Fruit fly (Drosophila melanogaster) whole organism, embryonic: ENCODE measurements around the gene CG7565.

Experiments
- CG1024 ChIP-seq: fragments of 200-800 bp; sonication (Bioruptor generic); IDR thresholded peaks from 2 replicates; pipeline ENCODE4 v1.3.6; 2022; ENCODE audit warnings: missing biosample characterization, missing genetic modification characterization
- CG10366 ChIP-seq: fragments of 200-800 bp; sonication (Bioruptor generic); IDR thresholded peaks from 2 replicates; pipeline ENCODE4 v1.3.6; 2022; ENCODE audit warnings: missing biosample characterization, missing genetic modification characterization
- CG11456 ChIP-seq: fragments of 200-800 bp; sonication (Bioruptor generic); IDR thresholded peaks from 3 replicates; pipeline ENCODE4 v1.3.6; 2022; ENCODE audit warnings: missing biosample characterization, missing genetic modification characterization
- CG11560 ChIP-seq: fragments of 200-800 bp; sonication (Bioruptor generic); IDR thresholded peaks from 3 replicates; pipeline ENCODE4 v1.3.6; 2022; ENCODE audit warnings: missing biosample characterization, missing genetic modification characterization
- CG12236 ChIP-seq: fragments of 200-800 bp; sonication (Bioruptor generic); optimal IDR thresholded peaks from 2 replicates; lab custom pipeline; 2016; ENCODE audit warnings: missing biosample characterization, missing genetic modification characterization
- CG1233 ChIP-seq: fragments of 200-800 bp; sonication (Bioruptor generic); optimal IDR thresholded peaks from 4 replicates; lab custom pipeline; 2018; ENCODE audit warnings: missing biosample characterization, mild to moderate bottlenecking, missing genetic modification characterization
- CG12659 ChIP-seq: fragments of 200-800 bp; sonication (Bioruptor generic); optimal IDR thresholded peaks from 3 replicates; lab custom pipeline; 2017; ENCODE audit warnings: mild to moderate bottlenecking, missing biosample characterization, missing genetic modification reagents, missing genetic modification characterization
- CG13296 ChIP-seq: fragments of 200-800 bp; sonication (Bioruptor generic); optimal IDR thresholded peaks from 3 replicates; lab custom pipeline; 2018; ENCODE audit warnings: missing biosample characterization, mild to moderate bottlenecking, missing genetic modification characterization
- CG14014 ChIP-seq: fragments of 200-800 bp; sonication (Bioruptor generic); IDR thresholded peaks from 2 replicates; pipeline ENCODE4 v1.3.6; 2022; ENCODE audit warnings: missing biosample characterization, missing genetic modification characterization
- CG16813 ChIP-seq: fragments of 200-800 bp; sonication (Bioruptor generic); IDR thresholded peaks from 3 replicates; pipeline ENCODE4 v1.3.6; 2022; ENCODE audit warnings: missing biosample characterization, missing genetic modification characterization; ENCODE audit not compliant: partially characterized antibody
- CG16815 ChIP-seq: fragments of 200-800 bp; sonication (Bioruptor generic); optimal IDR thresholded peaks from 3 replicates; lab custom pipeline; 2017; ENCODE audit warnings: missing biosample characterization, mild to moderate bottlenecking, missing genetic modification characterization
- CG17361 ChIP-seq: fragments of 200-800 bp; sonication (Bioruptor generic); IDR thresholded peaks from 3 replicates; pipeline ENCODE4 v1.3.6; 2022; ENCODE audit warnings: missing biosample characterization, missing genetic modification characterization
- CG18476 ChIP-seq: fragments of 200-800 bp; sonication (Bioruptor generic); optimal IDR thresholded peaks from 2 replicates; lab custom pipeline; 2016; ENCODE audit warnings: missing biosample characterization, mild to moderate bottlenecking, missing genetic modification characterization
- CG2120 ChIP-seq: fragments of 200-800 bp; sonication (Bioruptor generic); optimal IDR thresholded peaks from 3 replicates; lab custom pipeline; 2016; ENCODE audit warnings: missing biosample characterization, missing genetic modification characterization
- CG33557 ChIP-seq: fragments of 200-800 bp; sonication (Bioruptor generic); optimal IDR thresholded peaks from 2 replicates; lab custom pipeline; 2019; ENCODE audit warnings: missing biosample characterization, mild to moderate bottlenecking, missing genetic modification characterization, moderate library complexity
- CG3995 ChIP-seq: fragments of 200-800 bp; sonication (Bioruptor generic); optimal IDR thresholded peaks from 3 replicates; lab custom pipeline; 2016; ENCODE audit warnings: missing biosample characterization, missing genetic modification characterization
- CG4404 ChIP-seq: fragments of 200-800 bp; sonication (Bioruptor generic); IDR thresholded peaks from 2 replicates; pipeline ENCODE4 v1.3.6; 2022; ENCODE audit warnings: missing biosample characterization, missing genetic modification characterization
- CG5180 ChIP-seq: fragments of 200-800 bp; sonication (Bioruptor generic); optimal IDR thresholded peaks from 3 replicates; lab custom pipeline; 2017; ENCODE audit warnings: missing biosample characterization, missing genetic modification characterization, mild to moderate bottlenecking, moderate library complexity, missing genetic modification reagents
- CG6175 ChIP-seq: fragments of 200-800 bp; sonication (Bioruptor generic); IDR thresholded peaks from 3 replicates; pipeline ENCODE4 v1.3.6; 2022; ENCODE audit warnings: missing biosample characterization, missing genetic modification characterization
- CG6654 ChIP-seq: fragments of 200-800 bp; sonication (Bioruptor generic); optimal IDR thresholded peaks from 2 replicates; lab custom pipeline; 2017; ENCODE audit warnings: missing biosample characterization, mild to moderate bottlenecking, missing genetic modification characterization
- Dfd ChIP-seq, 2 experiments: fragments of >200 bp; optimal IDR thresholded peaks; 2 replicates each; lab custom pipeline; 2017; ENCODE audit warnings: missing biosample characterization in 2 of 2, missing genetic modification characterization in 2 of 2
- Dip2 ChIP-seq: fragments of 200-800 bp; sonication (Bioruptor generic); IDR thresholded peaks from 2 replicates; pipeline ENCODE4 v1.3.6; 2022; ENCODE audit warnings: missing biosample characterization, missing genetic modification characterization
- Doc3 ChIP-seq: fragments of 200-800 bp; sonication (Bioruptor generic); IDR thresholded peaks from 3 replicates; pipeline ENCODE4 v1.3.6; 2022; ENCODE audit warnings: missing biosample characterization, missing genetic modification characterization; ENCODE audit not compliant: partially characterized antibody
- Gsc ChIP-seq: fragments of 200-800 bp; sonication (Bioruptor generic); IDR thresholded peaks from 2 replicates; pipeline ENCODE4 v1.3.6; 2022; ENCODE audit warnings: missing biosample characterization, missing genetic modification characterization
- HLH3B ChIP-seq: fragments of 200-800 bp; sonication (Bioruptor generic); IDR thresholded peaks from 2 replicates; pipeline ENCODE4 v1.3.6; 2022; ENCODE audit warnings: missing biosample characterization, missing genetic modification characterization
- HLH4C ChIP-seq: fragments of 200-800 bp; sonication (Bioruptor generic); IDR thresholded peaks from 3 replicates; pipeline ENCODE4 v1.3.6; 2022; ENCODE audit warnings: missing biosample characterization, missing genetic modification characterization; ENCODE audit not compliant: partially characterized antibody
- Hey ChIP-seq: fragments of 200-800 bp; sonication (Bioruptor generic); optimal IDR thresholded peaks from 3 replicates; lab custom pipeline; 2018; ENCODE audit warnings: missing biosample characterization, mild to moderate bottlenecking, missing genetic modification characterization
- Hr78 ChIP-seq, 2 experiments: fragments of 200-800 bp in 1 of 2; fragments of >200 bp in 1 of 2; sonication (Bioruptor generic) in 1 of 2; optimal IDR thresholded peaks; 2 replicates each; lab custom pipeline; 2017 to 2019; ENCODE audit warnings: missing biosample characterization in 2 of 2, missing genetic modification characterization in 2 of 2, mild to moderate bottlenecking in 1 of 2, moderate library complexity in 1 of 2
- MESR4 ChIP-seq: fragments of 200-800 bp; sonication (Bioruptor generic); optimal IDR thresholded peaks from 2 replicates; lab custom pipeline; 2018; ENCODE audit warnings: missing biosample characterization, mild to moderate bottlenecking, missing genetic modification characterization, moderate library complexity
- Pdp1 ChIP-seq, 2 experiments: fragments of 200-800 bp; sonication (Bioruptor generic); optimal IDR thresholded peaks; 3 replicates each; lab custom pipeline; 2016; ENCODE audit warnings: missing biosample characterization in 2 of 2, missing genetic modification characterization in 2 of 2, mild to moderate bottlenecking in 1 of 2, moderate library complexity in 1 of 2
- Sry-β ChIP-seq: fragments of 200-800 bp; sonication (Bioruptor generic); optimal IDR thresholded peaks from 2 replicates; lab custom pipeline; 2018; ENCODE audit warnings: missing biosample characterization, mild to moderate bottlenecking, missing genetic modification characterization, moderate library complexity
- TFAM ChIP-seq: fragments of 200-800 bp; sonication (Bioruptor generic); optimal IDR thresholded peaks from 2 replicates; lab custom pipeline; 2017; ENCODE audit warnings: missing biosample characterization, missing genetic modification characterization, inconsistent platforms
- Vsx1 ChIP-seq: fragments of 200-800 bp; sonication (Bioruptor generic); optimal IDR thresholded peaks from 2 replicates; lab custom pipeline; 2017; ENCODE audit warnings: missing biosample characterization, mild to moderate bottlenecking, missing genetic modification characterization, missing genetic modification reagents
- YL-1 ChIP-seq: fragments of 200-800 bp; sonication (Bioruptor generic); optimal IDR thresholded peaks from 3 replicates; lab custom pipeline; 2017; ENCODE audit warnings: missing biosample characterization, mild to moderate bottlenecking, missing genetic modification characterization
- cato ChIP-seq: fragments of 200-800 bp; sonication (Bioruptor generic); optimal IDR thresholded peaks from 2 replicates; lab custom pipeline; 2016; ENCODE audit warnings: missing biosample characterization, missing genetic modification characterization, borderline replicate concordance
- crol ChIP-seq: fragments of 200-800 bp; sonication (Bioruptor generic); IDR thresholded peaks from 2 replicates; pipeline ENCODE4 v1.3.6; 2022; ENCODE audit warnings: missing biosample characterization, missing genetic modification characterization
- danr ChIP-seq: fragments of 200-800 bp; sonication (Bioruptor generic); IDR thresholded peaks from 2 replicates; pipeline ENCODE4 v1.3.6; 2022; ENCODE audit warnings: missing biosample characterization, missing genetic modification characterization
- dimm ChIP-seq: fragments of 200-800 bp; sonication (Bioruptor generic); IDR thresholded peaks from 2 replicates; pipeline ENCODE4 v1.3.6; 2022; ENCODE audit warnings: missing biosample characterization, missing genetic modification characterization
- disco-r ChIP-seq: fragments of 200-800 bp; sonication (Bioruptor generic); optimal IDR thresholded peaks from 2 replicates; lab custom pipeline; 2016; ENCODE audit warnings: missing biosample characterization, missing genetic modification characterization
- dm ChIP-seq: fragments of 200-800 bp; sonication (Bioruptor generic); optimal IDR thresholded peaks from 3 replicates; lab custom pipeline; 2016; ENCODE audit warnings: missing biosample characterization, missing genetic modification characterization
- eyg ChIP-seq: fragments of 200-800 bp; sonication (Bioruptor generic); optimal IDR thresholded peaks from 3 replicates; lab custom pipeline; 2016; ENCODE audit warnings: missing biosample characterization, missing genetic modification characterization
- lab ChIP-seq: fragments of 200-800 bp; sonication (Bioruptor generic); optimal IDR thresholded peaks from 3 replicates; lab custom pipeline; 2017; ENCODE audit warnings: missing biosample characterization, missing genetic modification characterization, mild to moderate bottlenecking, moderate library complexity, missing genetic modification reagents
- ro ChIP-seq: fragments of 200-800 bp; sonication (Bioruptor generic); IDR thresholded peaks from 2 replicates; pipeline ENCODE4 v1.3.6; 2022; ENCODE audit warnings: missing biosample characterization, missing genetic modification characterization
- shn ChIP-seq: fragments of 200-800 bp; sonication (Bioruptor generic); optimal IDR thresholded peaks from 3 replicates; lab custom pipeline; 2016; ENCODE audit warnings: missing biosample characterization, missing genetic modification characterization
- slou ChIP-seq: fragments of 200-800 bp; sonication (Bioruptor generic); optimal IDR thresholded peaks from 3 replicates; lab custom pipeline; 2016; ENCODE audit warnings: missing biosample characterization, missing genetic modification characterization
- tin ChIP-seq: fragments of 200-800 bp; sonication (Bioruptor generic); optimal IDR thresholded peaks from 3 replicates; lab custom pipeline; 2016; ENCODE audit warnings: missing biosample characterization, missing genetic modification characterization
- wdn ChIP-seq: fragments of 200-800 bp; sonication (Bioruptor generic); IDR thresholded peaks from 2 replicates; pipeline ENCODE4 v1.3.6; 2022; ENCODE audit warnings: missing biosample characterization, missing genetic modification characterization
- wor ChIP-seq: fragments of 200-800 bp; sonication (Bioruptor generic); IDR thresholded peaks from 2 replicates; pipeline ENCODE4 v1.3.6; 2022; ENCODE audit warnings: missing biosample characterization, missing genetic modification characterization
- zfh1 ChIP-seq: fragments of 200-800 bp; sonication (Bioruptor generic); IDR thresholded peaks from 3 replicates; pipeline ENCODE4 v1.3.6; 2022; ENCODE audit warnings: missing biosample characterization, missing genetic modification characterization

CG7565 gene

dm6 chr3L:8115864-8116528, 24.4 kb upstream of the CG7565 start, which contains the start of the genes Arp3 and msk (continued):
- TF ChIP-seq CG33557 (GFP tag; lab: Kevin White, UChicago) (peak; percentile 56), CG13296 (GFP tag; lab: Kevin White, UChicago) (peak; percentile 72), CG3995 (GFP tag; lab: Kevin White, UChicago) (peak; percentile 99), danr (GFP tag; lab: Robert Waterston, UW) (peak; percentile 70), CG6654 (GFP tag; lab: Kevin White, UChicago) (peak; percentile 5), wor (GFP tag; lab: Robert Waterston, UW) (no peak), CG17361 (peak; percentile 74), CG11560 (tag; lab: Robert Waterston, UW) (peak; percentile 53; the same call in 2 of the 3 replicates), eyg (GFP tag; lab: Kevin White, UChicago) (peak; percentile 85), Dip2 (GFP tag; lab: Robert Waterston, UW) (no peak), wdn (GFP tag; lab: Robert Waterston, UW) (peak; percentile 72), ro (peak; percentile 28; the same call in 1 of the 2 replicates), TFAM (no peak), Hr78 (GFP tag; optimal IDR thresholded peaks at IDR 0.05; lab: Kevin White, UChicago) (no peak), CG5180 (GFP tag; lab: Kevin White, UChicago) (no peak), YL-1 (peak; percentile 95), zfh1 (peak; percentile 73; the same call in 2 of the 3 replicates), CG18476 (GFP tag; lab: Kevin White, UChicago) (peak; percentile 72), MESR4 (GFP tag; lab: Kevin White, UChicago) (peak; percentile 69), CG1233 (peak; percentile 76), dimm (GFP tag; lab: Robert Waterston, UW) (no peak), Doc3 (GFP tag; lab: Robert Waterston, UW) (peak; percentile 35; the same call in 2 of the 3 replicates), CG12236 (GFP tag; lab: Kevin White, UChicago) (peak; percentile 58), HLH4C (GFP tag; lab: Robert Waterston, UW) (peak; percentile 55; the same call in 1 of the 3 replicates), dm (GFP tag; lab: Kevin White, UChicago) (peak; percentile 94), disco-r (GFP tag; lab: Kevin White, UChicago) (peak; percentile 89), CG11456 (peak; percentile 83), CG16813 (peak; percentile 44), CG16815 (GFP tag; lab: Kevin White, UChicago) (peak; percentile 74), slou (peak; percentile 66), CG14014 (GFP tag; lab: Robert Waterston, UW) (peak; percentile 25; the same call in 1 of the 2 replicates), cato (GFP tag; lab: Kevin White, UChicago) (peak; percentile 40), crol (GFP tag; lab: Robert Waterston, UW) (no peak), Vsx1 (GFP tag; lab: Kevin White, UChicago) (no peak), CG1024 (GFP tag; lab: Robert Waterston, UW) (0 out of 2 replicates have a peak, but pooled peaks have one; percentile 31), shn (GFP tag; lab: Kevin White, UChicago) (peak; percentile 94), CG6175 (GFP tag; lab: Robert Waterston, UW) (no peak), CG4404 (peak; percentile 76), Pdp1 (GFP tag; optimal IDR thresholded peaks at IDR 0.05; lab: Kevin White, UChicago) (peak; percentile 86 to 91), HLH3B (GFP tag; lab: Robert Waterston, UW) (peak; percentile 68), CG2120 (GFP tag; lab: Kevin White, UChicago) (peak; percentile 93), CG10366 (GFP tag; lab: Robert Waterston, UW) (peak; percentile 60; the same call in 1 of the 2 replicates), Gsc (no peak), lab (GFP tag; lab: Kevin White, UChicago) (peak; percentile 88), Hey (tag; lab: Kevin White, UChicago) (no peak), Sry-β (GFP tag; lab: Kevin White, UChicago) (peak; percentile 8), tin (GFP tag; lab: Kevin White, UChicago) (peak; percentile 89), Dfd (GFP tag; optimal IDR thresholded peaks at IDR 0.05; lab: Kevin White, UChicago) (no peak), CG12659 (peak; percentile 93)
